Worm (Caenorhabditis elegans): ENCODE measurements around the gene srg-46.

DNA sequence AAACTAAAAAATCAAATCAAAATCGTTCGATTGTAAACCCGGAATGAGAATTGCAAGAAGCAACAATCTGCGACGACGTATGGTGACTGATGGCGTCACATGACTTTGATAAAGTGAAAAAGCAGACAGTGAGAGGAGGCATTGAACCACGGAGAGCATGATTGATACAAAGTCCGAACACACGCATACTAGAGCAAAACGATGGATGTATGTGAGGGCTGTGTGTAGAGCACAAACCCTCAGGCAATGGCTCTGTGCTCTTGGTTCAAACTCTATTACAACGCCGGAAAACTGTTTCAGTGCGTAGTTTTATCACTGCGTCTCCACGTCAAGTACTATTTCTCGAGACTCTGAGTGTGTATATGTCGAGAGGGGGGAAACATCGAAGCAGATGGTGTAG is 39.0 kb downstream of the srg-46 start:
- no peak for TF ChIP-seq nhr-237 (tag; optimal IDR thresholded peaks at IDR 0.05)
- peak in 1 of 2 experiments; percentile 37 for TF ChIP-seq lsy-2 (tag; optimal IDR thresholded peaks at IDR 0.05)
- peak in 1 of 2 experiments; percentile 3 for TF ChIP-seq lin-35 (GFP tag; optimal IDR thresholded peaks at IDR 0.05)
- no peak for TF ChIP-seq pag-3 (tag; optimal IDR thresholded peaks at IDR 0.05; ENCODE audit: borderline replicate concordance, insufficient read depth)
- no peak for TF ChIP-seq ceh-82 (tag; optimal IDR thresholded peaks at IDR 0.05)
- no peak for TF ChIP-seq nhr-11 (tag; optimal IDR thresholded peaks at IDR 0.05)
- TF ChIP-seq hpl-2 (GFP tag; optimal IDR thresholded peaks at IDR 0.05): no peak
- no peak for TF ChIP-seq mef-2 (tag; optimal IDR thresholded peaks at IDR 0.05)
- TF ChIP-seq skn-1 (tag; optimal IDR thresholded peaks at IDR 0.05): no peak

All from whole organism, L1 larva.